Worm (Caenorhabditis elegans): ENCODE results near the gene Y105C5A.10.
A peak's percentile ranks its signal among the peaks of the same experiment; 100 is the strongest.
"Not testable (repeated sequence)": the region's sequence is repeated elsewhere in the genome, so short reads cannot be mapped to it uniquely, and the experiment has no call there.

Gene Y105C5A.10

DNA sequence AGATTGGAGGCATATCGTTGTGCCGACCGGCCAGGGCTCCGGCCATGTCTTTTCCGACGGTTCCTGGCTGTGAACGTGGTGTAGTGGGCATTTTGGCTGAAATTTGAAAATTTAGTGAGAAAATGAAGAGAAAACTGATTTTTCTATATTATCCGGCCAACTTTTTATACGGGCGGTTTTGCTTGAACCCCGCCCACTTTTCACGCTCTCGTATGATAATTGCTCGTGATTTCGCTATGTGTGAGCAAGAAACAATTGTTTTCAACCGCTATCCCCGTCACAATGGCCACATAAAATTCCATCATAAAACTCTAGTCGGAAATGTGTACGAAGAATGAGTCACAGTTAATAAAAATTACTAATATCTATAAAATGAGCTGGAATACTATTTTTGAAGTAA lies 6.1 kb downstream of the Y105C5A.10 start, which contains the start of gene Y105C5A.12:
TSS of gene Y105C5A.12 (minus strand) at position 101 of the 400 bp plus-strand sequence.
- not testable (repeated sequence) for TF ChIP-seq ceh-83 (GFP tag; optimal IDR thresholded peaks at IDR 0.05); snpc-4 (tag; optimal IDR thresholded peaks at IDR 0.05); ceh-39 (tag; optimal IDR thresholded peaks at IDR 0.05)

- TF ChIP-seq cnd-1 (tag; optimal IDR thresholded peaks at IDR 0.05) (peak; percentile 27), hlh-1 (tag; optimal IDR thresholded peaks at IDR 0.05) (peak; percentile 45), nhr-2 (tag; optimal IDR thresholded peaks at IDR 0.05) (peak; percentile 20), mep-1 (tag; optimal IDR thresholded peaks at IDR 0.05) (peak; percentile 55), mls-2 (tag; optimal IDR thresholded peaks at IDR 0.05) (peak; percentile 30), ceh-43 (GFP tag; optimal IDR thresholded peaks at IDR 0.05) (peak; percentile 17), unc-120 (tag; optimal IDR thresholded peaks at IDR 0.05; ENCODE audit: poor library complexity, severe bottlenecking) (peak; percentile 96), drap-1 (GFP tag; optimal IDR thresholded peaks at IDR 0.05) (peak; percentile 41), lin-13 (tag; optimal IDR thresholded peaks at IDR 0.05) (peak; percentile 67), lsy-2 (tag; optimal IDR thresholded peaks at IDR 0.05) (peak; percentile 75), ceh-39 (tag; optimal IDR thresholded peaks at IDR 0.05) (peak; percentile 2), pha-4 (tag; optimal IDR thresholded peaks at IDR 0.05) (peak; percentile 16), nhr-237 (tag; optimal IDR thresholded peaks at IDR 0.05) (peak; percentile 37), ham-2 (GFP tag; optimal IDR thresholded peaks at IDR 0.05) (peak; percentile 65), unc-62 (GFP tag; optimal IDR thresholded peaks at IDR 0.05) (peak; percentile 2), ces-1 (GFP tag; optimal IDR thresholded peaks at IDR 0.05) (peak; percentile 90), elt-1 (tag; optimal IDR thresholded peaks at IDR 0.05; ENCODE audit: borderline replicate concordance, insufficient read depth) (peak; percentile 5)
These were observed 11.1 kb downstream of the Y105C5A.10 start, which contains the start of the genes Y105C5A.1268 and Y105C5A.1272 for ce11 chrIV:15646418-15647220. Gene Y105C5A.1268, minus strand, starts transcription at chrIV:15646468. Gene Y105C5A.1272, plus strand, starts transcription at chrIV:15646992.

DNA sequence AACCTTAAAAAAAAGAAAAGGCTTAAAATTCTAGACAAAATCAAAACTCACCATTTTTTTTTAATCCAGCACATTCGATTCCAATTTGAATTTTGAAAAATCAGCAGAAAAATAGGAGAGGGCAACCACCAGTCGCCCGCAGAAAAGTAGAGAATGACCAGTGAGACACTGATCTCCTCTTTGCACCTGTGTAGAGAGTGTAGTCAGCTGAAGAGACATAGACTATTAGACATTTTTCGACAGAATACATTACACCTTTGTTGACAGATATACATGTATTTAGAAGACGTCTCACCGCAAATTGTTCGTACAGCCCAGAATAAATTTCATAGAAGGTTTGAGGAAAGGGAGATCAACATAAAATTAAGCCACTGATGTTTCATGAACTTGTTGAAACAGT lies 12.7 kb downstream of the Y105C5A.10 start:
- TF ChIP-seq nhr-2 (tag; optimal IDR thresholded peaks at IDR 0.05) (peak; percentile 12), bed-3 (GFP tag; optimal IDR thresholded peaks at IDR 0.05) (no peak), drap-1 (GFP tag; optimal IDR thresholded peaks at IDR 0.05) (no peak), ceh-39 (tag; optimal IDR thresholded peaks at IDR 0.05) (no peak), unc-62 (GFP tag; optimal IDR thresholded peaks at IDR 0.05) (peak; percentile 16), mls-2 (tag; optimal IDR thresholded peaks at IDR 0.05) (no peak)

DNA sequence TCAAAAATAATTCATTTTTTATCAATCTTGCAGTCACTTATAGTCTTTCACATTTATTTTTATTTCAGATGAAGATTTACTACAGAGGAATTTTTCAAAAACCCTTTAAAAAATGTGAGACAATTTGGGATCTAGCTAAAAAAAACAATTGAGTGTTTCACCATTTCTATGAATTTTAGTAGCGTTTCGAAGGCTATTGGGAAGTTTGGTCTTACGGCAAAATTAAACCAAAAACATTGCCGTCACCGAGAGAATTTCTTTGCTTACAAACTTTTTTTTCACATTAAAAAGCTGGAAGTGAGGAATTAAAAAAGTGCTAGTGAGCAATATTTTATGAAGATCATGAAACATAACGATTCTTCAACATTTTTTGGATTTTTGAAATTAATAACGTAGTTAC lies 22.9 kb downstream of the Y105C5A.10 start:
- no peak for TF ChIP-seq nhr-237 (tag; optimal IDR thresholded peaks at IDR 0.05)
- no peak for TF ChIP-seq ham-2 (GFP tag; optimal IDR thresholded peaks at IDR 0.05)
- TF ChIP-seq elt-1 (tag; optimal IDR thresholded peaks at IDR 0.05; ENCODE audit: borderline replicate concordance, insufficient read depth): no peak
- TF ChIP-seq ceh-83 (GFP tag; optimal IDR thresholded peaks at IDR 0.05): no peak
- TF ChIP-seq ceh-39 (tag; optimal IDR thresholded peaks at IDR 0.05): no peak
- no peak for TF ChIP-seq tbx-8 (GFP tag; optimal IDR thresholded peaks at IDR 0.05)
- no peak for TF ChIP-seq unc-62 (GFP tag; optimal IDR thresholded peaks at IDR 0.05)
- TF ChIP-seq ztf-11 (tag; optimal IDR thresholded peaks at IDR 0.05): no peak

- TF ChIP-seq mab-5 (tag; optimal IDR thresholded peaks at IDR 0.05): no peak
- no peak for TF ChIP-seq pha-4 (tag; optimal IDR thresholded peaks at IDR 0.05)
These were observed 37.4 kb downstream of the Y105C5A.10 start for ce11 chrIV:15672994-15673393.

DNA sequence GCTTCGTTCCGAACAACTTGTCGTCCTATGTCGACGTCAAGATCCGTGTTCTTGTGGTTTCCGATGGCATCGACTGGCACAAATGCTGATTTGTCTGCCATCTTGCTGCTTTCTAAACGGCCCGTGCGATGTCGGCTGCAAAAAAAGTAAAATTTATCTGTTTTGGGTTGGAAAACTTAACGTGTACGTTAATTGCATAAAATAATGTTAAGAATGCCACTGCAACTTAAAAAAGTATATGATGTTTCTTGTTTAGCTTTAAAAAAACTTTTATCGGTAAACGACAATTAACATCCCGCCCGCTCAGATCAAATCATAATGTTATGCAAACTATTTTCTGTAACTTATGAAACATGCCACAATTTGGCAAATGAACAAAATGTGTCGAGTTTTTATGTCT lies 45.9 kb downstream of the Y105C5A.10 start, which contains the start of gene Y105C5A.26:
TSS of gene Y105C5A.26 (minus strand) at position 101 of the 400 bp plus-strand sequence.
- not testable (repeated sequence) for TF ChIP-seq flh-1 (GFP tag; optimal IDR thresholded peaks at IDR 0.05); hlh-1 (tag; optimal IDR thresholded peaks at IDR 0.05); tbx-8 (GFP tag; optimal IDR thresholded peaks at IDR 0.05)

DNA sequence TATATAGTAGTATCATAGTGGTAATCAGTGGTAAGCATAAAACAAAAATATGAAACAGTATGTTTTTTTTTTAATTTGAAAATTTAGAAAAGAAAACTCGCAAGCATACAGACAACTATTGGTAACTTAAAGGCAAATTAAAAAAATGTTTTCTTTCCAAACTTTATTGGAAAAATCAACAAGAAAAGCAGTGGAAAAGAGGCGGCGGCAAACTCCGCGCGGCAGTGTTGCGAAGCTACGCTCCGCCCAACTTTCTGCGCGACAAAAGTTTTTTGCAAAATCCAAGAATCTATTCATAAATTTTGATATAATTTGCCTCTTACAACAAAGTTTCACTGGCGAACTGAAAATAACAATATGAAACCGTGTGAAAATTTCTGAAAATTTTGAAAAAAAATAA lies 49.0 kb downstream of the Y105C5A.10 start:
- TF ChIP-seq elt-3 (tag; optimal IDR thresholded peaks at IDR 0.05) (no peak), tbx-8 (GFP tag; optimal IDR thresholded peaks at IDR 0.05) (no peak), nhr-237 (tag; optimal IDR thresholded peaks at IDR 0.05) (no peak), nhr-76 (tag; optimal IDR thresholded peaks at IDR 0.05) (no peak), elt-1 (tag; optimal IDR thresholded peaks at IDR 0.05; ENCODE audit: borderline replicate concordance, insufficient read depth) (no peak), M03D4.4 (tag; optimal IDR thresholded peaks at IDR 0.05) (no peak), zip-8 (tag; optimal IDR thresholded peaks at IDR 0.05) (no peak), ces-1 (GFP tag; optimal IDR thresholded peaks at IDR 0.05) (no peak), lin-32 (GFP tag; optimal IDR thresholded peaks at IDR 0.05) (no peak), ham-2 (GFP tag; optimal IDR thresholded peaks at IDR 0.05) (no peak), bed-3 (GFP tag; optimal IDR thresholded peaks at IDR 0.05) (no peak), flh-1 (GFP tag; optimal IDR thresholded peaks at IDR 0.05) (no peak), nhr-2 (tag; optimal IDR thresholded peaks at IDR 0.05) (no peak), pha-4 (tag; optimal IDR thresholded peaks at IDR 0.05) (no peak), ceh-39 (tag; optimal IDR thresholded peaks at IDR 0.05) (no peak), unc-39 (tag; optimal IDR thresholded peaks at IDR 0.05) (no peak), mab-5 (tag; optimal IDR thresholded peaks at IDR 0.05) (no peak), lsy-2 (tag; optimal IDR thresholded peaks at IDR 0.05) (no peak), lin-13 (tag; optimal IDR thresholded peaks at IDR 0.05) (no peak), sem-2 (GFP tag; optimal IDR thresholded peaks at IDR 0.05) (no peak)
